Fruit fly (Drosophila melanogaster) whole organism, adult: ENCODE data around the gene CG14689.

ENCODE experiments used
- CG11617 ChIP-seq: fragments of 200-800 bp; sonication (Bioruptor generic); optimal IDR thresholded peaks from 2 replicates; lab custom pipeline; 2017; ENCODE audit warnings: mild to moderate bottlenecking, missing biosample characterization, missing genetic modification reagents, missing genetic modification characterization
- CG12768 ChIP-seq: fragments of 200-800 bp; sonication (Bioruptor generic); optimal IDR thresholded peaks from 2 replicates; lab custom pipeline; 2017; ENCODE audit warnings: missing biosample characterization, missing genetic modification characterization, mild to moderate bottlenecking, moderate library complexity, missing genetic modification reagents
- CG14711 ChIP-seq: fragments of 200-800 bp; sonication (Bioruptor generic); optimal IDR thresholded peaks from 2 replicates; lab custom pipeline; 2018; ENCODE audit warnings: missing biosample characterization, mild to moderate bottlenecking, missing genetic modification characterization, moderate library complexity
- CG1620 ChIP-seq: fragments of 200-800 bp; sonication (Bioruptor generic); optimal IDR thresholded peaks from 2 replicates; lab custom pipeline; 2016; ENCODE audit warnings: missing biosample characterization, missing genetic modification characterization
- CG33017 ChIP-seq: fragments of 200-800 bp; sonication (Bioruptor generic); optimal IDR thresholded peaks from 2 replicates; lab custom pipeline; 2018; ENCODE audit warnings: missing biosample characterization, mild to moderate bottlenecking, missing genetic modification characterization, moderate library complexity
- CG5204 ChIP-seq: fragments of 200-800 bp; sonication (Bioruptor generic); optimal IDR thresholded peaks from 2 replicates; lab custom pipeline; 2016; ENCODE audit warnings: missing biosample characterization, missing genetic modification characterization
- CG7045 ChIP-seq: fragments of 200-800 bp; sonication (Bioruptor generic); optimal IDR thresholded peaks from 2 replicates; lab custom pipeline; 2017; ENCODE audit warnings: missing biosample characterization, mild to moderate bottlenecking, missing genetic modification characterization
- CG7101 ChIP-seq: fragments of 200-800 bp; sonication (Bioruptor generic); optimal IDR thresholded peaks from 2 replicates; lab custom pipeline; 2018; ENCODE audit warnings: missing biosample characterization, mild to moderate bottlenecking, missing genetic modification characterization, moderate library complexity
- Clk ChIP-seq: fragments of 200-800 bp; sonication (Bioruptor generic); optimal IDR thresholded peaks from 2 replicates; lab custom pipeline; 2017; ENCODE audit warnings: missing biosample characterization, missing genetic modification characterization
- Crg-1 ChIP-seq: fragments of 200-800 bp; sonication (Bioruptor generic); optimal IDR thresholded peaks from 2 replicates; lab custom pipeline; 2016; ENCODE audit warnings: missing biosample characterization, missing genetic modification characterization
- Hr96 ChIP-seq: fragments of 200-800 bp; sonication (Bioruptor generic); optimal IDR thresholded peaks from 2 replicates; lab custom pipeline; 2016; ENCODE audit warnings: missing biosample characterization, missing genetic modification characterization
- Mnt ChIP-seq: fragments of 200-800 bp; sonication (Bioruptor generic); optimal IDR thresholded peaks from 2 replicates; lab custom pipeline; 2016; ENCODE audit warnings: missing biosample characterization, mild to moderate bottlenecking, missing genetic modification characterization
- bab1 ChIP-seq: fragments of 200-800 bp; sonication (Bioruptor generic); optimal IDR thresholded peaks from 3 replicates; lab custom pipeline; 2019; ENCODE audit warnings: missing biosample characterization, mild to moderate bottlenecking, missing genetic modification characterization, moderate library complexity
- cic ChIP-seq: fragments of 200-800 bp; sonication (Bioruptor generic); optimal IDR thresholded peaks from 2 replicates; lab custom pipeline; 2017; ENCODE audit warnings: missing biosample characterization, mild to moderate bottlenecking, missing genetic modification characterization, moderate library complexity
- cnc ChIP-seq, 2 experiments: fragments of >200 bp; optimal IDR thresholded peaks; 2 replicates each; lab custom pipeline; 2017
- kay ChIP-seq: fragments of 200-800 bp; sonication (Bioruptor generic); peaks from one replicate; lab custom pipeline; 2016; ENCODE audit warnings: missing biosample characterization, missing genetic modification characterization, borderline replicate concordance
- ovo ChIP-seq: fragments of 200-800 bp; sonication (Bioruptor generic); optimal IDR thresholded peaks from 2 replicates; lab custom pipeline; 2016; ENCODE audit warnings: missing biosample characterization, missing genetic modification characterization
- pad ChIP-seq: fragments of 200-800 bp; sonication (Bioruptor generic); optimal IDR thresholded peaks from 3 replicates; lab custom pipeline; 2017; ENCODE audit warnings: missing biosample characterization, missing genetic modification characterization, mild to moderate bottlenecking, moderate library complexity, missing genetic modification reagents
- tj ChIP-seq: fragments of 200-800 bp; sonication (Bioruptor generic); optimal IDR thresholded peaks from 3 replicates; lab custom pipeline; 2017; ENCODE audit warnings: missing biosample characterization, mild to moderate bottlenecking, missing genetic modification characterization, moderate library complexity
- toe ChIP-seq: fragments of 200-800 bp; sonication (Bioruptor generic); optimal IDR thresholded peaks from 2 replicates; lab custom pipeline; 2016; ENCODE audit warnings: missing biosample characterization, missing genetic modification characterization

The CG14689 gene

dm6 chr3R:10686307-10687094 lies 24.5 kb downstream of the CG14689 start, which contains the start of gene Skel:
Skel (plus strand) TSS chr3R:10686943.
- no peak for TF ChIP-seq Clk
- no peak for TF ChIP-seq CG14711 (tag; lab: Kevin White, UChicago)
- TF ChIP-seq Hr96 (GFP tag; lab: Kevin White, UChicago) = no peak
- TF ChIP-seq tj (GFP tag; lab: Kevin White, UChicago) = no peak
- no peak for TF ChIP-seq Mnt (GFP tag; lab: Kevin White, UChicago)
- TF ChIP-seq Crg-1 (GFP tag; lab: Kevin White, UChicago) = no peak
- TF ChIP-seq kay (GFP tag; lab: Kevin White, UChicago) = no peak
- TF ChIP-seq cnc (optimal IDR thresholded peaks at IDR 0.05; lab: Kevin White, UChicago) = no peak
- no peak for TF ChIP-seq pad (GFP tag; lab: Kevin White, UChicago)

dm6 chr3R:10684284-10684683 lies 26.8 kb downstream of the CG14689 start:
- TF ChIP-seq bab1 (GFP tag; lab: Kevin White, UChicago) = no peak
- TF ChIP-seq CG14711 (tag; lab: Kevin White, UChicago) = no peak

- TF ChIP-seq tj (GFP tag; lab: Kevin White, UChicago) = peak; percentile 29
- TF ChIP-seq CG7101 (tag; lab: Kevin White, UChicago) = no peak
Observed at dm6 chr3R:10683226-10683625, 27.8 kb downstream of the CG14689 start.

DNA sequence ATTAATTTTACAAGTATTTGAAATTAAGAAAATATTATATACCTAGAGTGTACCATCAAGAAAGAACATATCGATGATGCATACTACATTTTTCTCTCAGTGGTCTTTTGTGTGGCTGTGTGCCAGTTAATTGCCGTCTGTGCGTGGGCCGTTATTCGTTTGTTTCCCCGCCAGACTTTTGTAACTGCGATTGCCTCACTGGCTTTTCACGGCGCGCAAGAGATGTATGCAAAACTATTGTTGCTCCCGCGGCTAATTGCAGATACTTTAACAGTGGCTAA lies 29.4 kb downstream of the CG14689 start:
- TF ChIP-seq CG12768 (GFP tag; lab: Kevin White, UChicago) = no peak
- TF ChIP-seq Mnt (GFP tag; lab: Kevin White, UChicago) = no peak
- TF ChIP-seq pad (GFP tag; lab: Kevin White, UChicago) = peak; percentile 90
- no peak for TF ChIP-seq CG11617
- TF ChIP-seq cnc (optimal IDR thresholded peaks at IDR 0.05; lab: Kevin White, UChicago) = no peak
- no peak for TF ChIP-seq CG14711 (tag; lab: Kevin White, UChicago)

- TF ChIP-seq CG12768 (GFP tag; lab: Kevin White, UChicago) = peak; percentile 71
- peak; percentile 76 for TF ChIP-seq CG14711 (tag; lab: Kevin White, UChicago)
- TF ChIP-seq pad (GFP tag; lab: Kevin White, UChicago) = no peak
- TF ChIP-seq Mnt (GFP tag; lab: Kevin White, UChicago) = peak; percentile 79
- peak; percentile 90 for TF ChIP-seq bab1 (GFP tag; lab: Kevin White, UChicago)
- peak; percentile 55 for TF ChIP-seq CG5204 (GFP tag; lab: Kevin White, UChicago)
- TF ChIP-seq Hr96 (GFP tag; lab: Kevin White, UChicago) = peak; percentile 67
- peak; percentile 50 for TF ChIP-seq toe
- TF ChIP-seq cic (GFP tag; lab: Kevin White, UChicago) = peak; percentile 92
- peak; percentile 44 for TF ChIP-seq tj (GFP tag; lab: Kevin White, UChicago)
- TF ChIP-seq CG7101 (tag; lab: Kevin White, UChicago) = peak; percentile 89
- no peak for TF ChIP-seq cnc (optimal IDR thresholded peaks at IDR 0.05; lab: Kevin White, UChicago)
- peak; percentile 33 for TF ChIP-seq Clk
- no peak for TF ChIP-seq kay (GFP tag; lab: Kevin White, UChicago)
- TF ChIP-seq CG33017 (tag; lab: Kevin White, UChicago) = peak; percentile 89
- peak; percentile 51 for TF ChIP-seq CG1620 (GFP tag; lab: Kevin White, UChicago)
- peak; percentile 78 for TF ChIP-seq ovo (GFP tag; lab: Kevin White, UChicago)
- TF ChIP-seq CG7045 = peak; percentile 69
- peak; percentile 2 for TF ChIP-seq Crg-1 (GFP tag; lab: Kevin White, UChicago)
- peak; percentile 65 for TF ChIP-seq CG11617
Observed at dm6 chr3R:10680825-10681681, 30.0 kb downstream of the CG14689 start, which contains the start of gene Phyhd1. Phyhd1 (minus strand) TSS chr3R:10680925.

- TF ChIP-seq cic (GFP tag; lab: Kevin White, UChicago) (peak; percentile 21), CG12768 (GFP tag; lab: Kevin White, UChicago) (peak; percentile 13), tj (GFP tag; lab: Kevin White, UChicago) (peak; percentile 16), CG33017 (tag; lab: Kevin White, UChicago) (no peak), Crg-1 (GFP tag; lab: Kevin White, UChicago) (no peak)
Observed at dm6 chr3R:10679911-10680310, 31.1 kb downstream of the CG14689 start.
